Fruit fly (Drosophila melanogaster) whole organism, prepupa: ENCODE measurements around the gene CG1113.

Experiments used
- Blimp-1 ChIP-seq: fragments of 200-800 bp; sonication (Bioruptor generic); optimal IDR thresholded peaks from 3 replicates; lab custom pipeline; 2017; ENCODE audit warnings: missing biosample characterization, missing genetic modification characterization, mild to moderate bottlenecking, moderate library complexity, missing genetic modification reagents
- CG10631 ChIP-seq: fragments of 200-800 bp; sonication (Bioruptor generic); optimal IDR thresholded peaks from 2 replicates; lab custom pipeline; 2016; ENCODE audit warnings: missing biosample characterization, missing genetic modification characterization
- CG11762 ChIP-seq: fragments of 200-800 bp; sonication (Bioruptor generic); optimal IDR thresholded peaks from 3 replicates; lab custom pipeline; 2016; ENCODE audit warnings: missing biosample characterization, missing genetic modification characterization; ENCODE audit not compliant: insufficient read depth
- CG16779 ChIP-seq: fragments of 200-800 bp; sonication (Bioruptor generic); optimal IDR thresholded peaks from 3 replicates; lab custom pipeline; 2017; ENCODE audit warnings: missing biosample characterization, mild to moderate bottlenecking, missing genetic modification characterization
- CG3919 ChIP-seq: fragments of 200-800 bp; sonication (Bioruptor generic); optimal IDR thresholded peaks from 3 replicates; lab custom pipeline; 2016; ENCODE audit warnings: missing biosample characterization, missing genetic modification characterization
- CG6163 ChIP-seq: fragments of 200-800 bp; sonication (Bioruptor generic); IDR thresholded peaks from 3 replicates; pipeline ENCODE4 v1.3.6; 2022; ENCODE audit warnings: missing biosample characterization, missing genetic modification characterization
- CG6276 ChIP-seq: fragments of 200-800 bp; sonication (Bioruptor generic); optimal IDR thresholded peaks from 2 replicates; lab custom pipeline; 2017; ENCODE audit warnings: missing biosample characterization, mild to moderate bottlenecking, missing genetic modification characterization
- CG6792 ChIP-seq: fragments of 200-800 bp; sonication (Bioruptor generic); optimal IDR thresholded peaks from 3 replicates; lab custom pipeline; 2016; ENCODE audit warnings: missing biosample characterization, missing genetic modification characterization
- CG6854 ChIP-seq: fragments of 200-800 bp; sonication (Bioruptor generic); optimal IDR thresholded peaks from 2 replicates; lab custom pipeline; 2017; ENCODE audit warnings: missing biosample characterization, mild to moderate bottlenecking, missing genetic modification characterization
- CG7368 ChIP-seq: fragments of 200-800 bp; sonication (Bioruptor generic); optimal IDR thresholded peaks from 3 replicates; lab custom pipeline; 2016; ENCODE audit warnings: missing biosample characterization, missing genetic modification characterization
- CG8119 ChIP-seq: fragments of 200-800 bp; sonication (Bioruptor generic); IDR thresholded peaks from 3 replicates; pipeline ENCODE4 v1.3.6; 2022; ENCODE audit warnings: missing biosample characterization, missing genetic modification characterization
- CG8632 ChIP-seq: fragments of 200-800 bp; sonication (Bioruptor generic); optimal IDR thresholded peaks from 3 replicates; lab custom pipeline; 2016; ENCODE audit warnings: missing biosample characterization, missing genetic modification characterization
- CG9139 ChIP-seq: fragments of 200-800 bp; sonication (Bioruptor generic); optimal IDR thresholded peaks from 3 replicates; lab custom pipeline; 2017; ENCODE audit warnings: missing biosample characterization, mild to moderate bottlenecking, missing genetic modification characterization
- Eip78C ChIP-seq: fragments of 200-800 bp; sonication (Bioruptor generic); peaks from one replicate; lab custom pipeline; 2016; ENCODE audit warnings: missing biosample characterization, missing genetic modification characterization
- Ets21C ChIP-seq: fragments of 200-800 bp; sonication (Bioruptor generic); optimal IDR thresholded peaks from 3 replicates; lab custom pipeline; 2016; ENCODE audit warnings: missing biosample characterization, missing genetic modification characterization
- Ets96B ChIP-seq: fragments of 200-800 bp; optimal IDR thresholded peaks from 2 replicates; lab custom pipeline; 2019; ENCODE audit warnings: missing biosample characterization, mild to moderate bottlenecking, missing genetic modification characterization, moderate library complexity
- Gug ChIP-seq: fragments of 200-800 bp; sonication (Bioruptor generic); IDR thresholded peaks from 2 replicates; pipeline ENCODE4 v1.3.6; 2022; ENCODE audit warnings: missing biosample characterization, missing genetic modification characterization
- Hr39 ChIP-seq: fragments of 200-800 bp; sonication (Bioruptor generic); optimal IDR thresholded peaks from 2 replicates; lab custom pipeline; 2016; ENCODE audit warnings: missing biosample characterization, missing genetic modification characterization
- Hr4 ChIP-seq: fragments of 200-800 bp; sonication (Bioruptor generic); optimal IDR thresholded peaks from 3 replicates; lab custom pipeline; 2016; ENCODE audit warnings: missing biosample characterization, missing genetic modification characterization
- Smox ChIP-seq: fragments of 200-800 bp; sonication (Bioruptor generic); optimal IDR thresholded peaks from 3 replicates; lab custom pipeline; 2016; ENCODE audit warnings: missing biosample characterization, missing genetic modification characterization
- Sox102F ChIP-seq: fragments of 200-800 bp; sonication (Bioruptor generic); optimal IDR thresholded peaks from 2 replicates; lab custom pipeline; 2016; ENCODE audit warnings: missing biosample characterization, mild to moderate bottlenecking, missing genetic modification characterization
- achi ChIP-seq: fragments of 200-800 bp; sonication (Bioruptor generic); optimal IDR thresholded peaks from 3 replicates; lab custom pipeline; 2016; ENCODE audit warnings: missing biosample characterization, missing genetic modification characterization
- cyc ChIP-seq: fragments of 200-800 bp; sonication (Bioruptor generic); optimal IDR thresholded peaks from 3 replicates; lab custom pipeline; 2016; ENCODE audit warnings: missing biosample characterization, missing genetic modification characterization
- dac ChIP-seq: fragments of 200-800 bp; sonication (Bioruptor generic); optimal IDR thresholded peaks from 2 replicates; lab custom pipeline; 2017; ENCODE audit warnings: missing biosample characterization, mild to moderate bottlenecking, missing genetic modification characterization
- dsx ChIP-seq: fragments of 200-800 bp; optimal IDR thresholded peaks from 3 replicates; lab custom pipeline; 2019; ENCODE audit warnings: missing biosample characterization, mild to moderate bottlenecking, missing genetic modification characterization, moderate library complexity; ENCODE audit not compliant: poor library complexity, severe bottlenecking
- fd59A ChIP-seq: fragments of 200-800 bp; sonication (Bioruptor generic); optimal IDR thresholded peaks from 2 replicates; lab custom pipeline; 2017; ENCODE audit warnings: missing biosample characterization, mild to moderate bottlenecking, missing genetic modification characterization, missing genetic modification reagents
- fd85E ChIP-seq: fragments of 200-800 bp; sonication (Bioruptor generic); optimal IDR thresholded peaks from 3 replicates; lab custom pipeline; 2016; ENCODE audit warnings: missing biosample characterization, missing genetic modification characterization
- net ChIP-seq: fragments of 200-800 bp; sonication (Bioruptor generic); optimal IDR thresholded peaks from 3 replicates; lab custom pipeline; 2016; ENCODE audit warnings: missing biosample characterization, missing genetic modification characterization
- pdm3 ChIP-seq: fragments of 200-800 bp; sonication (Bioruptor generic); optimal IDR thresholded peaks from 3 replicates; lab custom pipeline; 2016; ENCODE audit warnings: missing biosample characterization, missing genetic modification characterization
- salr ChIP-seq, 2 experiments: fragments of 200-800 bp; sonication (Bioruptor generic); optimal IDR thresholded peaks; 3 replicates each; lab custom pipeline; 2016 to 2018; ENCODE audit warnings: missing biosample characterization in 2 of 2, missing genetic modification characterization in 2 of 2, mild to moderate bottlenecking in 1 of 2
- ss ChIP-seq, 2 experiments: fragments of 200-800 bp; sonication (Bioruptor generic); optimal IDR thresholded peaks; 2 replicates in 1 of 2; 3 replicates in 1 of 2; lab custom pipeline; 2017 to 2018; ENCODE audit warnings: mild to moderate bottlenecking in 2 of 2, missing biosample characterization in 2 of 2, missing genetic modification characterization in 2 of 2, moderate library complexity in 1 of 2
- topi ChIP-seq: fragments of 200-800 bp; sonication (Bioruptor generic); optimal IDR thresholded peaks from 3 replicates; lab custom pipeline; 2016; ENCODE audit warnings: missing biosample characterization, missing genetic modification characterization
- vri ChIP-seq: fragments of 200-800 bp; sonication (Bioruptor generic); optimal IDR thresholded peaks from 3 replicates; lab custom pipeline; 2016; ENCODE audit warnings: missing biosample characterization, mild to moderate bottlenecking, missing genetic modification characterization

The CG1113 gene

dm6 chr3R:5270806-5271205 lies 17.9 kb downstream of the CG1113 start (continued):
- TF ChIP-seq vri (no peak), CG6792 (GFP tag; lab: Kevin White, UChicago) (peak; percentile 30), Ets21C (no peak), CG6163 (GFP tag; lab: Robert Waterston, UW) (no peak), Ets96B (tag; lab: Kevin White, UChicago) (peak; percentile 30), ss (GFP tag; optimal IDR thresholded peaks at IDR 0.05; lab: Kevin White, UChicago) (peak in 1 of 2 experiments; percentile 27), CG10631 (GFP tag; lab: Kevin White, UChicago) (peak; percentile 17), Hr4 (GFP tag; lab: Kevin White, UChicago) (peak; percentile 56), pdm3 (GFP tag; lab: Kevin White, UChicago) (peak; percentile 44)

dm6 chr3R:5277735-5278134 lies 24.8 kb downstream of the CG1113 start, which contains the start of gene CG31538:
TSS of gene CG31538 (minus strand) at chr3R:5277835.
- TF ChIP-seq Eip78C, result no peak
- no peak for TF ChIP-seq ss (GFP tag; optimal IDR thresholded peaks at IDR 0.05; lab: Kevin White, UChicago)
- no peak for TF ChIP-seq Sox102F (GFP tag; lab: Kevin White, UChicago)
- TF ChIP-seq, all 60 proteins: peak for 0

dm6 chr3R:5278627-5279026 lies 25.7 kb downstream of the CG1113 start:
- TF ChIP-seq Hr39 (GFP tag; lab: Kevin White, UChicago) (no peak), vri (peak; percentile 81)

dm6 chr3R:5279609-5280164 lies 26.7 kb downstream of the CG1113 start:
- TF ChIP-seq ss (GFP tag; optimal IDR thresholded peaks at IDR 0.05; lab: Kevin White, UChicago), result no peak
- TF ChIP-seq salr (GFP tag; optimal IDR thresholded peaks at IDR 0.05; lab: Kevin White, UChicago), result no peak
- TF ChIP-seq Gug, result no peak
- TF ChIP-seq Eip78C, result no peak
- TF ChIP-seq fd59A, result no peak
- TF ChIP-seq CG9139 (GFP tag; lab: Kevin White, UChicago), result no peak
- no peak for TF ChIP-seq CG11762 (GFP tag; lab: Kevin White, UChicago)
- TF ChIP-seq topi (GFP tag; lab: Kevin White, UChicago), result no peak
- TF ChIP-seq achi, result no peak
- TF ChIP-seq dsx, result no peak
- TF ChIP-seq cyc (GFP tag; lab: Kevin White, UChicago), result no peak
- no peak for TF ChIP-seq CG3919
- no peak for TF ChIP-seq Smox (GFP tag; lab: Kevin White, UChicago)
- TF ChIP-seq CG6276 (GFP tag; lab: Kevin White, UChicago), result no peak
- no peak for TF ChIP-seq vri
- no peak for TF ChIP-seq Ets96B (tag; lab: Kevin White, UChicago)
- no peak for TF ChIP-seq Blimp-1 (GFP tag; lab: Kevin White, UChicago)
- no peak for TF ChIP-seq dac
- no peak for TF ChIP-seq CG8632 (GFP tag; lab: Kevin White, UChicago)

- TF ChIP-seq CG16779 (tag; lab: Kevin White, UChicago), result no peak
- TF ChIP-seq topi (GFP tag; lab: Kevin White, UChicago), result no peak
- no peak for TF ChIP-seq CG7368 (GFP tag; lab: Kevin White, UChicago)
- no peak for TF ChIP-seq CG6792 (GFP tag; lab: Kevin White, UChicago)
- TF ChIP-seq net (GFP tag; lab: Kevin White, UChicago), result no peak
- TF ChIP-seq fd85E (GFP tag; lab: Kevin White, UChicago), result no peak
- TF ChIP-seq CG6854 (GFP tag; lab: Kevin White, UChicago), result no peak
- no peak for TF ChIP-seq CG8119
- no peak for TF ChIP-seq Hr39 (GFP tag; lab: Kevin White, UChicago)
- no peak for TF ChIP-seq CG3919
- no peak for TF ChIP-seq Smox (GFP tag; lab: Kevin White, UChicago)
- TF ChIP-seq fd59A, result no peak
- TF ChIP-seq CG6276 (GFP tag; lab: Kevin White, UChicago), result no peak
- TF ChIP-seq Ets21C, result no peak
Measured at dm6 chr3R:5280380-5280779, 27.4 kb downstream of the CG1113 start.
